Worm (Caenorhabditis elegans) whole organism, L1 larva: ENCODE measurements around the gene srt-42.
A peak's percentile ranks its signal among the peaks of the same experiment; 100 is the strongest.

ENCODE experiments used
- C16A3.4 ChIP-seq: fragments of 150-350 bp; optimal IDR thresholded peaks from 2 replicates; lab custom pipeline; 2014; ENCODE audit warnings: missing biosample characterization, missing genetic modification characterization
- C34B4.2 ChIP-seq: sonication (generic microtip); optimal IDR thresholded peaks from 2 replicates; lab custom pipeline; 2017; ENCODE audit warnings: mild to moderate bottlenecking, missing genetic modification characterization, missing compliant biosample characterization
- F16B12.6 ChIP-seq: fragments of 150-350 bp; optimal IDR thresholded peaks from 2 replicates; lab custom pipeline; 2014; ENCODE audit warnings: missing biosample characterization, missing genetic modification characterization
- alr-1 ChIP-seq: fragments of 200-800 bp; sonication (Bioruptor generic); optimal IDR thresholded peaks from 2 replicates; lab custom pipeline; 2018; ENCODE audit warnings: borderline replicate concordance, mild to moderate bottlenecking, missing genetic modification characterization, missing compliant biosample characterization
- aly-2 ChIP-seq: fragments of 150-350 bp; optimal IDR thresholded peaks from 2 replicates; lab custom pipeline; 2014; ENCODE audit warnings: missing biosample characterization, missing genetic modification characterization
- ama-1 ChIP-seq: fragments of 150-350 bp; optimal IDR thresholded peaks from 2 replicates; lab custom pipeline; 2014
- blmp-1 ChIP-seq: fragments of 150-350 bp; optimal IDR thresholded peaks from 2 replicates; lab custom pipeline; 2014; ENCODE audit warnings: missing biosample characterization, missing genetic modification characterization
- ceh-8 ChIP-seq: fragments of 200-800 bp; sonication (Bioruptor generic); optimal IDR thresholded peaks from 2 replicates; lab custom pipeline; 2018; ENCODE audit warnings: mild to moderate bottlenecking, missing genetic modification characterization, moderate library complexity, missing compliant biosample characterization
- ceh-82 ChIP-seq, 3 experiments: fragments of 150-350 bp in 1 of 3; sonication (generic microtip) in 2 of 3; optimal IDR thresholded peaks; 2 replicates each; lab custom pipeline; 2014 to 2017; ENCODE audit warnings: missing biosample characterization in 3 of 3, missing genetic modification characterization in 3 of 3
- ceh-88 ChIP-seq: fragments of 200-800 bp; sonication (Bioruptor generic); IDR thresholded peaks from 2 replicates; pipeline ENCODE4 v1.3.6; 2022; ENCODE audit warnings: missing genetic modification characterization, missing compliant biosample characterization
- ces-1 ChIP-seq: fragments of 150-350 bp; optimal IDR thresholded peaks from 2 replicates; lab custom pipeline; 2014; ENCODE audit warnings: missing biosample characterization, missing genetic modification reagents, missing genetic modification characterization
- dpl-1 ChIP-seq, 3 experiments: fragments of 150-350 bp in 2 of 3; sonication (generic microtip) in 1 of 3; optimal IDR thresholded peaks; 2 replicates each; lab custom pipeline; 2014 to 2017; ENCODE audit warnings: missing biosample characterization in 3 of 3, missing genetic modification characterization in 3 of 3, missing genetic modification reagents in 3 of 3
- efl-1 ChIP-seq, 4 experiments: fragments of 150-350 bp; optimal IDR thresholded peaks in 3 of 4; peaks in 1 of 4; 1 replicate in 1 of 4; 2 replicates in 3 of 4; lab custom pipeline; 2014; ENCODE audit warnings: missing biosample characterization in 2 of 4, missing genetic modification characterization in 2 of 4, missing genetic modification reagents in 2 of 4
- efl-3 ChIP-seq: fragments of 200-800 bp; sonication (Bioruptor generic); optimal IDR thresholded peaks from 2 replicates; lab custom pipeline; 2018; ENCODE audit warnings: mild to moderate bottlenecking, missing genetic modification characterization, missing compliant biosample characterization
- egl-13 ChIP-seq: sonication (generic microtip); optimal IDR thresholded peaks from 2 replicates; lab custom pipeline; 2016; ENCODE audit warnings: missing genotype, missing genetic modification reagents, missing genetic modification characterization, missing compliant biosample characterization
- egl-27 ChIP-seq, 2 experiments: fragments of 150-350 bp in 1 of 2; sonication (generic microtip); optimal IDR thresholded peaks; 3 replicates each; lab custom pipeline; 2017 to 2018; ENCODE audit warnings: missing biosample characterization in 2 of 2, missing genetic modification characterization in 2 of 2, missing genetic modification reagents in 2 of 2
- elt-2 ChIP-seq: sonication (generic microtip); optimal IDR thresholded peaks from 2 replicates; lab custom pipeline; 2016; ENCODE audit warnings: missing genetic modification characterization, mild to moderate bottlenecking, inconsistent platforms, missing compliant biosample characterization, missing genetic modification reagents
- elt-3 ChIP-seq, 6 experiments: fragments of 150-350 bp in 1 of 6; sonication (generic microtip); optimal IDR thresholded peaks; 2 replicates each; lab custom pipeline; 2017 to 2018; ENCODE audit warnings: missing biosample characterization in 6 of 6, missing genetic modification characterization in 6 of 6, inconsistent platforms in 1 of 6
- ets-5 ChIP-seq: fragments of 200-800 bp; sonication (Bioruptor generic); IDR thresholded peaks from 2 replicates; pipeline ENCODE4 v1.3.6; 2022; ENCODE audit warnings: missing genetic modification characterization, missing compliant biosample characterization
- fkh-8 ChIP-seq: sonication (generic microtip); optimal IDR thresholded peaks from 2 replicates; lab custom pipeline; 2016; ENCODE audit warnings: mild to moderate bottlenecking, missing genetic modification characterization, missing compliant biosample characterization
- fos-1 ChIP-seq: fragments of 150-350 bp; optimal IDR thresholded peaks from 2 replicates; lab custom pipeline; 2014; ENCODE audit warnings: missing biosample characterization, missing genetic modification characterization
- grh-1 ChIP-seq: fragments of 200-800 bp; sonication (Bioruptor generic); IDR thresholded peaks from 2 replicates; pipeline ENCODE4 v1.3.6; 2022; ENCODE audit warnings: missing genetic modification reagents, missing genetic modification characterization, missing compliant biosample characterization
- hlh-17 ChIP-seq: fragments of 200-800 bp; sonication (Bioruptor generic); optimal IDR thresholded peaks from 2 replicates; lab custom pipeline; 2018; ENCODE audit warnings: missing genetic modification characterization, mild to moderate bottlenecking, missing compliant biosample characterization, moderate library complexity, borderline replicate concordance
- hpl-2 ChIP-seq: fragments of 150-350 bp; optimal IDR thresholded peaks from 2 replicates; lab custom pipeline; 2014; ENCODE audit warnings: missing biosample characterization, missing genetic modification reagents, missing genetic modification characterization
- irx-1 ChIP-seq: sonication (generic microtip); optimal IDR thresholded peaks from 2 replicates; lab custom pipeline; 2016; ENCODE audit warnings: missing genetic modification characterization, missing compliant biosample characterization
- isw-1 ChIP-seq: fragments of 200-800 bp; sonication (Bioruptor generic); IDR thresholded peaks from 2 replicates; pipeline ENCODE4 v1.3.6; 2022; ENCODE audit warnings: missing genetic modification characterization, missing compliant biosample characterization
- lin-15B ChIP-seq: fragments of 150-350 bp; sonication (generic microtip); optimal IDR thresholded peaks from 3 replicates; lab custom pipeline; 2014; ENCODE audit warnings: missing biosample characterization, missing genetic modification characterization
- mdl-1 ChIP-seq, 2 experiments: fragments of 150-350 bp; optimal IDR thresholded peaks; 2 replicates each; lab custom pipeline; 2014 to 2017; ENCODE audit warnings: missing biosample characterization in 2 of 2, missing genetic modification characterization in 2 of 2, inconsistent platforms in 1 of 2
- mef-2 ChIP-seq: fragments of 150-350 bp; optimal IDR thresholded peaks from 2 replicates; lab custom pipeline; 2014; ENCODE audit warnings: missing biosample characterization, missing genetic modification characterization
- nhr-12 ChIP-seq: sonication (generic microtip); optimal IDR thresholded peaks from 2 replicates; lab custom pipeline; 2017; ENCODE audit warnings: missing biosample characterization, missing genetic modification characterization
- nhr-71 ChIP-seq: sonication (generic microtip); optimal IDR thresholded peaks from 2 replicates; lab custom pipeline; 2016; ENCODE audit warnings: mild to moderate bottlenecking, missing genetic modification characterization, moderate library complexity, missing compliant biosample characterization
- nhr-76 ChIP-seq: sonication (generic microtip); optimal IDR thresholded peaks from 2 replicates; lab custom pipeline; 2017; ENCODE audit warnings: missing biosample characterization, missing genetic modification characterization
- nhr-77 ChIP-seq: fragments of 150-350 bp; optimal IDR thresholded peaks from 2 replicates; lab custom pipeline; 2014; ENCODE audit warnings: missing biosample characterization, missing genetic modification characterization
- nhr-85 ChIP-seq: sonication (generic microtip); peaks from one replicate; lab custom pipeline; 2016; ENCODE audit warnings: missing genetic modification characterization, inconsistent platforms, missing compliant biosample characterization
- nhr-90 ChIP-seq: sonication (generic microtip); optimal IDR thresholded peaks from 2 replicates; lab custom pipeline; 2016; ENCODE audit warnings: mild to moderate bottlenecking, missing genetic modification characterization, missing compliant biosample characterization; ENCODE audit not compliant: poor library complexity
- pqm-1 ChIP-seq: sonication (generic microtip); optimal IDR thresholded peaks from 3 replicates; lab custom pipeline; 2017; ENCODE audit warnings: missing biosample characterization, missing genetic modification characterization
- rnt-1 ChIP-seq: sonication (generic microtip); optimal IDR thresholded peaks from 2 replicates; lab custom pipeline; 2016; ENCODE audit warnings: mild to moderate bottlenecking, missing genetic modification characterization, moderate library complexity, missing compliant biosample characterization
- snpc-4 ChIP-seq: fragments of 150-350 bp; optimal IDR thresholded peaks from 2 replicates; lab custom pipeline; 2014; ENCODE audit warnings: missing biosample characterization, missing genetic modification characterization
- sup-37 ChIP-seq: fragments of 200-800 bp; sonication (Bioruptor generic); optimal IDR thresholded peaks from 2 replicates; lab custom pipeline; 2018; ENCODE audit warnings: mild to moderate bottlenecking, missing genetic modification characterization, missing compliant biosample characterization
- swsn-7 ChIP-seq: sonication (generic microtip); optimal IDR thresholded peaks from 2 replicates; lab custom pipeline; 2016; ENCODE audit warnings: missing genetic modification characterization, missing compliant biosample characterization
- unc-130 ChIP-seq: fragments of 150-350 bp; optimal IDR thresholded peaks from 2 replicates; lab custom pipeline; 2017; ENCODE audit warnings: missing biosample characterization, missing genetic modification characterization, inconsistent platforms
- unc-30 ChIP-seq: sonication (generic microtip); optimal IDR thresholded peaks from 2 replicates; lab custom pipeline; 2017; ENCODE audit warnings: missing biosample characterization, missing genetic modification characterization
- unc-62 ChIP-seq: fragments of 150-350 bp; optimal IDR thresholded peaks from 2 replicates; lab custom pipeline; 2014; ENCODE audit warnings: missing biosample characterization, missing genetic modification reagents, missing genetic modification characterization
- unc-86 ChIP-seq: sonication (generic microtip); optimal IDR thresholded peaks from 2 replicates; lab custom pipeline; 2016; ENCODE audit warnings: missing genetic modification characterization, missing compliant biosample characterization
- unc-98 ChIP-seq: fragments of 200-800 bp; sonication (Bioruptor generic); IDR thresholded peaks from 2 replicates; pipeline ENCODE4 v1.3.6; 2022; ENCODE audit warnings: missing genetic modification characterization, missing compliant biosample characterization
- vab-15 ChIP-seq: sonication (generic microtip); optimal IDR thresholded peaks from 2 replicates; lab custom pipeline; 2017; ENCODE audit warnings: missing genotype, mild to moderate bottlenecking, missing genetic modification characterization, missing compliant biosample characterization
- xbp-1 ChIP-seq: sonication (generic microtip); optimal IDR thresholded peaks from 2 replicates; lab custom pipeline; 2016; ENCODE audit warnings: missing genetic modification characterization, missing compliant biosample characterization

Gene srt-42

DNA sequence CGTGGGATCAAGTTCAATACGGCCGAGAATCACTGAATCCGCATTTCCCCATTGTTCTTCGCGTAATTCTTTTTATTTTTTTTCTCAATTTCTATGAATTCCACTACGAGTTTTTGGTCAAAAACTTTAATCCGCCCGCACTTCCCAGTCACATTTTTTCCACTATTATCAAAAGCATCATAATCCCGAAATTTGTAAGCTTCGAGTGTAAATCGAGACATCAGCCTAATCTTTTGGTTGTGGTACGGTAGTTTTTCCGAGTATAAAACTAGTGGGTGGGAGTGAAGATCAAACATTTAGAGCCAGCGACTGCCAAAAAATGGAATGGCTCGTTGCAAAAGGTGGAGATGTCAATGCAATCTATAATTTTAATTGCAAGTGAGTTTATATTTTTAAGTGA lies at the start of gene srt-42:
Gene srt-42 (plus strand): TSS at position 301 of the 400 bp plus-strand sequence.
- TF ChIP-seq egl-27 (tag; optimal IDR thresholded peaks at IDR 0.05; lab: Kevin White, UChicago) (no peak), nhr-90 (tag; lab: Kevin White, UChicago) (no peak), ceh-82 (tag; optimal IDR thresholded peaks at IDR 0.05; lab: Kevin White, UChicago) (no peak), grh-1 (GFP tag; lab: Robert Waterston, UW) (no peak), fkh-8 (no peak), unc-62 (GFP tag; lab: Kevin White, UChicago) (no peak), ama-1 (lab: Kevin White, UChicago) (no peak), snpc-4 (no peak)

DNA sequence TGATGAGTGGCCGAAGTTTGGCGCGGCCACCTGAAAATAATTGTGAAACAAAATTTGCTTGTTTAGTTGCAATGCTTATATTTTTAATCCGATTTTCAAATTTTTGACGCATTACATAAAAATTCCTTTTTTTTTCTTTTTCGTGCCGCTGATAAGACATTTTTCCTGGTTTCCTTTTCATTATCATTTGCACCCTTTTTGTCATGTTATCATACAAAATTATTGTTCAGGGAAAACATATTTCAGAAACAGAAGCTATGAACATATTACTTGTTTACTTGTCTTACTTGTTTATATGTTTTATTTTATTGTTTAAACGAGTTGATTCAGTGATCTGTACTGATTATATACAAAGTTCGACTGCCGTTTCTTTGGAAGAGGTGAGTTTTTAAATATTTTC lies 46.6 kb upstream of the srt-42 start, which contains the start of gene clec-205:
Gene clec-205 (plus strand): TSS at position 212 of the 400 bp plus-strand sequence.
- TF ChIP-seq dpl-1 (GFP tag; optimal IDR thresholded peaks at IDR 0.05; lab: Kevin White, UChicago), result no peak
- peak; percentile 66 for TF ChIP-seq elt-2 (tag; lab: Kevin White, UChicago)
- no peak for TF ChIP-seq efl-1 (optimal IDR thresholded peaks at IDR 0.05; lab: Kevin White, UChicago)
- TF ChIP-seq efl-1 (GFP tag; optimal IDR thresholded peaks at IDR 0.05 in 1 of 2; lab: Kevin White, UChicago), result peak in 1 of 2 experiments; percentile 84
- TF ChIP-seq nhr-76, result no peak

DNA sequence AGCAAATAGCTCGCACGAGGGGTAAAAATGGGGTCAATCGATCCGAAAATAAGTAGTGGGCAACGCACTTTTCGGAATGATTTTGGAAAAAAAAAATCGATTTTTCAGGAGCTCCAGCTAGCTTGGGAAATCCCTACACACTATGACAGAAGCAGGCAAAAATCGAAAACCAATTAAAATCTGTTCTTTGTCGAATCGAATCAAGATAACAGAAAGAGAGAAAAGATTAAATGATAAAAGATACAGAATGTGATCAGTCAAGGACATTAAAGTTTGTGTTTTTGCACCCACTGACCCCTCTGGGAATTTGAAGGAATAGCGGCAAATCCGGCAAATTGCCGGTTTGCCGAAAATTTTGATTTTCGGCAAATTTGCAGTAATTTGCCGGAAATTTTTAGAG lies 39.8 kb upstream of the srt-42 start:
- no peak for TF ChIP-seq efl-1 (optimal IDR thresholded peaks at IDR 0.05; lab: Kevin White, UChicago)
- TF ChIP-seq efl-1 (GFP tag; optimal IDR thresholded peaks at IDR 0.05 in 1 of 2; lab: Kevin White, UChicago), result peak in 1 of 2 experiments; percentile 70
- peak; percentile 78 for TF ChIP-seq blmp-1 (tag; lab: Kevin White, UChicago)
- TF ChIP-seq elt-3 (tag; optimal IDR thresholded peaks at IDR 0.05; lab: Kevin White, UChicago), result peak in 1 of 6 experiments; percentile 35
- no peak for TF ChIP-seq unc-30 (tag; lab: Kevin White, UChicago)

DNA sequence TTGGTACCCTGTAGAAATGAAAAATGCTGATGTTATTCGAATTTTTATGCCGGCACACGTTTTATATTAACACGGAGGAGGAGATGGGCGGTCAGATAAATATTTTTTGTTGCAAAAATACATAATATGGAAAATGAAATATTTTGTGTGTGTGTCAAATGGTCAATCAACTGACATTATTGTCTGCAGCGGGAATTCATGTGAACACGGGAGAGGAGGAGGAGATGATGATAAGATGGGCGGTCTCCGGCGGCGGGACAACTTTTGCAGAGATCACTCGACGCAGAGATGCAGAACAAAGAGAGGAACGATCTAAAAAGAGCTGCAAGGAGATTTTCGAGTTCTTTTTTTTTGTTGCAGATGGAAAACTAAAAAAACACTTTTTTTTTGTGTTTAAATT lies 35.5 kb upstream of the srt-42 start, which contains the start of gene dhs-13:
Gene dhs-13 (minus strand): TSS at position 8 of the 400 bp plus-strand sequence.
- TF ChIP-seq ets-5 (no peak), ces-1 (GFP tag; lab: Kevin White, UChicago) (no peak), nhr-85 (tag; lab: Kevin White, UChicago) (peak; percentile 70), nhr-12 (tag; lab: Kevin White, UChicago) (no peak), unc-62 (GFP tag; lab: Kevin White, UChicago) (no peak), alr-1 (no peak), unc-98 (GFP tag; lab: Robert Waterston, UW) (no peak), C34B4.2 (tag; lab: Kevin White, UChicago) (no peak), mef-2 (no peak), xbp-1 (tag; lab: Kevin White, UChicago) (no peak), aly-2 (no peak), ceh-88 (GFP tag; lab: Robert Waterston, UW) (no peak), F16B12.6 (no peak), ceh-8 (GFP tag; lab: Kevin White, UChicago) (no peak), unc-86 (tag; lab: Kevin White, UChicago) (no peak), ama-1 (lab: Kevin White, UChicago) (no peak), isw-1 (GFP tag; lab: Robert Waterston, UW) (no peak), sup-37 (GFP tag; lab: Kevin White, UChicago) (no peak), fos-1 (no peak), pqm-1 (no peak), nhr-77 (tag; lab: Kevin White, UChicago) (no peak), lin-15B (no peak), unc-130 (tag; lab: Kevin White, UChicago) (peak; percentile 41), hpl-2 (GFP tag; lab: Kevin White, UChicago) (no peak), egl-13 (no peak), irx-1 (no peak), rnt-1 (tag; lab: Kevin White, UChicago) (no peak), nhr-71 (tag; lab: Kevin White, UChicago) (peak; percentile 49), swsn-7 (tag; lab: Kevin White, UChicago) (no peak), C16A3.4 (tag; lab: Kevin White, UChicago) (peak; percentile 11), vab-15 (tag; lab: Kevin White, UChicago) (no peak), mdl-1 (tag; optimal IDR thresholded peaks at IDR 0.05; lab: Kevin White, UChicago) (peak in 1 of 2 experiments; percentile 39), hlh-17 (GFP tag; lab: Kevin White, UChicago) (no peak), efl-3 (GFP tag; lab: Kevin White, UChicago) (no peak), grh-1 (GFP tag; lab: Robert Waterston, UW) (no peak)
